Fruit fly (Drosophila melanogaster) whole organism, embryonic: Measurements from ENCODE around the gene CG5674.
A peak's percentile ranks its signal among the peaks of the same experiment; 100 is the strongest.

Experiments
- ATbp ChIP-seq: fragments of 200-800 bp; sonication (Bioruptor generic); optimal IDR thresholded peaks from 2 replicates; lab custom pipeline; 2017; ENCODE audit warnings: missing biosample characterization, mild to moderate bottlenecking, missing genetic modification characterization, missing genetic modification reagents
- CG10267 ChIP-seq: fragments of 200-800 bp; sonication (Bioruptor generic); optimal IDR thresholded peaks from 2 replicates; lab custom pipeline; 2018; ENCODE audit warnings: missing biosample characterization, mild to moderate bottlenecking, missing genetic modification characterization, moderate library complexity
- CG10274 ChIP-seq: fragments of 200-800 bp; sonication (Bioruptor generic); optimal IDR thresholded peaks from 3 replicates; lab custom pipeline; 2017; ENCODE audit warnings: missing biosample characterization, mild to moderate bottlenecking, missing genetic modification characterization
- CG10959 ChIP-seq: fragments of 200-800 bp; sonication (Bioruptor generic); IDR thresholded peaks from 2 replicates; pipeline ENCODE4 v1.3.6; 2022; ENCODE audit warnings: missing biosample characterization, missing genetic modification characterization
- CG11085 ChIP-seq: fragments of 200-800 bp; sonication (Bioruptor generic); IDR thresholded peaks from 2 replicates; pipeline ENCODE4 v1.3.6; 2022; ENCODE audit warnings: missing biosample characterization, missing genetic modification characterization
- CG11398 ChIP-seq: fragments of 200-800 bp; sonication (Bioruptor generic); optimal IDR thresholded peaks from 2 replicates; lab custom pipeline; 2016; ENCODE audit warnings: missing biosample characterization, missing genetic modification characterization
- CG14050 ChIP-seq: fragments of 200-800 bp; sonication (Bioruptor generic); IDR thresholded peaks from 3 replicates; pipeline ENCODE4 v1.3.6; 2022; ENCODE audit warnings: missing biosample characterization, missing genetic modification characterization
- CG1792 ChIP-seq: fragments of 200-800 bp; sonication (Bioruptor generic); optimal IDR thresholded peaks from 2 replicates; lab custom pipeline; 2016; ENCODE audit warnings: missing biosample characterization, missing genetic modification characterization
- CG18262 ChIP-seq: fragments of 200-800 bp; optimal IDR thresholded peaks from 3 replicates; lab custom pipeline; 2019; ENCODE audit warnings: missing biosample characterization, mild to moderate bottlenecking, missing genetic modification characterization, moderate library complexity
- CG18476 ChIP-seq: fragments of 200-800 bp; sonication (Bioruptor generic); optimal IDR thresholded peaks from 2 replicates; lab custom pipeline; 2016; ENCODE audit warnings: missing biosample characterization, mild to moderate bottlenecking, missing genetic modification characterization
- CG30403 ChIP-seq: fragments of 200-800 bp; sonication (Bioruptor generic); optimal IDR thresholded peaks from 3 replicates; lab custom pipeline; 2016; ENCODE audit warnings: missing biosample characterization, missing genetic modification characterization
- CG31224 ChIP-seq: fragments of 200-800 bp; sonication (Bioruptor generic); IDR thresholded peaks from 2 replicates; pipeline ENCODE4 v1.3.6; 2022; ENCODE audit warnings: missing biosample characterization, missing genetic modification characterization
- CG4360 ChIP-seq: fragments of 200-800 bp; sonication (Bioruptor generic); IDR thresholded peaks from 2 replicates; pipeline ENCODE4 v1.3.6; 2022; ENCODE audit warnings: missing biosample characterization, missing genetic modification characterization
- CG4707 ChIP-seq: fragments of 200-800 bp; sonication (Bioruptor generic); optimal IDR thresholded peaks from 2 replicates; lab custom pipeline; 2018; ENCODE audit warnings: missing biosample characterization, mild to moderate bottlenecking, missing genetic modification characterization, moderate library complexity
- CG6272 ChIP-seq: fragments of 200-800 bp; sonication (Bioruptor generic); IDR thresholded peaks from 2 replicates; pipeline ENCODE4 v1.3.6; 2022; ENCODE audit warnings: missing biosample characterization, missing genetic modification characterization
- CG6765 ChIP-seq: fragments of 200-800 bp; sonication (Bioruptor generic); optimal IDR thresholded peaks from 3 replicates; lab custom pipeline; 2017; ENCODE audit warnings: missing biosample characterization, mild to moderate bottlenecking, missing genetic modification characterization
- CG7357 ChIP-seq: fragments of 200-800 bp; sonication (Bioruptor generic); IDR thresholded peaks from 3 replicates; pipeline ENCODE4 v1.3.6; 2022; ENCODE audit warnings: missing biosample characterization, missing genetic modification characterization
- CG7372 ChIP-seq: fragments of 200-800 bp; sonication (Bioruptor generic); IDR thresholded peaks from 2 replicates; pipeline ENCODE4 v1.3.6; 2022; ENCODE audit warnings: missing biosample characterization, missing genetic modification characterization
- CG7963 ChIP-seq: fragments of 200-800 bp; sonication (Bioruptor generic); IDR thresholded peaks from 3 replicates; pipeline ENCODE4 v1.3.6; 2022; ENCODE audit warnings: missing biosample characterization, missing genetic modification characterization; ENCODE audit not compliant: partially characterized antibody
- CG9727 ChIP-seq: fragments of 200-800 bp; sonication (Bioruptor generic); optimal IDR thresholded peaks from 3 replicates; lab custom pipeline; 2017; ENCODE audit warnings: missing biosample characterization, mild to moderate bottlenecking, missing genetic modification characterization
- CG9817 ChIP-seq: fragments of 200-800 bp; sonication (Bioruptor generic); optimal IDR thresholded peaks from 2 replicates; lab custom pipeline; 2018; ENCODE audit warnings: missing biosample characterization, mild to moderate bottlenecking, missing genetic modification characterization, moderate library complexity
- CTCF ChIP-seq: fragments of 200-800 bp; sonication (Bioruptor generic); optimal IDR thresholded peaks from 2 replicates; lab custom pipeline; 2017; ENCODE audit warnings: missing biosample characterization, mild to moderate bottlenecking, missing genetic modification characterization, moderate library complexity
- Ets65A ChIP-seq: fragments of 200-800 bp; sonication (Bioruptor generic); peaks from one replicate; lab custom pipeline; 2016; ENCODE audit warnings: missing biosample characterization, missing genetic modification characterization
- Ets97D ChIP-seq: fragments of 200-800 bp; sonication (Bioruptor generic); optimal IDR thresholded peaks from 3 replicates; lab custom pipeline; 2016; ENCODE audit warnings: missing biosample characterization, missing genetic modification characterization
- HLHmδ ChIP-seq: fragments of 200-800 bp; sonication (Bioruptor generic); optimal IDR thresholded peaks from 2 replicates; lab custom pipeline; 2018; ENCODE audit warnings: missing biosample characterization, mild to moderate bottlenecking, missing genetic modification characterization, moderate library complexity
- Lhr ChIP-seq: fragments of 200-800 bp; sonication (Bioruptor generic); optimal IDR thresholded peaks from 3 replicates; lab custom pipeline; 2017; ENCODE audit warnings: mild to moderate bottlenecking, missing biosample characterization, missing genetic modification reagents, missing genetic modification characterization
- MESR4 ChIP-seq: fragments of 200-800 bp; sonication (Bioruptor generic); optimal IDR thresholded peaks from 2 replicates; lab custom pipeline; 2018; ENCODE audit warnings: missing biosample characterization, mild to moderate bottlenecking, missing genetic modification characterization, moderate library complexity
- MTF-1 ChIP-seq: fragments of 200-800 bp; sonication (Bioruptor generic); optimal IDR thresholded peaks from 2 replicates; lab custom pipeline; 2018; ENCODE audit warnings: missing biosample characterization, mild to moderate bottlenecking, missing genetic modification characterization, borderline replicate concordance
- Med ChIP-seq: fragments of 200-800 bp; sonication (Bioruptor generic); peaks from one replicate; lab custom pipeline; 2016; ENCODE audit warnings: missing biosample characterization, missing genetic modification characterization, mild to moderate bottlenecking, inconsistent platforms, moderate library complexity
- NC2β ChIP-seq: fragments of 200-800 bp; sonication (Bioruptor generic); optimal IDR thresholded peaks from 2 replicates; lab custom pipeline; 2016; ENCODE audit warnings: missing biosample characterization, missing genetic modification characterization
- Oli ChIP-seq: fragments of 200-800 bp; sonication (Bioruptor generic); optimal IDR thresholded peaks from 2 replicates; lab custom pipeline; 2018; ENCODE audit warnings: missing biosample characterization, mild to moderate bottlenecking, missing genetic modification characterization, moderate library complexity
- PHDP ChIP-seq: fragments of 200-800 bp; sonication (Bioruptor generic); optimal IDR thresholded peaks from 3 replicates; lab custom pipeline; 2018; ENCODE audit warnings: missing biosample characterization, mild to moderate bottlenecking, missing genetic modification characterization, moderate library complexity
- Ravus ChIP-seq: fragments of 200-800 bp; sonication (Bioruptor generic); IDR thresholded peaks from 2 replicates; pipeline ENCODE4 v1.3.6; 2022; ENCODE audit warnings: missing biosample characterization, missing genetic modification characterization
- Rx ChIP-seq: fragments of 200-800 bp; sonication (Bioruptor generic); IDR thresholded peaks from 2 replicates; pipeline ENCODE4 v1.3.6; 2022; ENCODE audit warnings: missing biosample characterization, missing genetic modification characterization
- cad ChIP-seq: fragments of >200 bp; optimal IDR thresholded peaks from 2 replicates; lab custom pipeline; 2017; ENCODE audit warnings: missing biosample characterization, missing genetic modification characterization
- cwo ChIP-seq: fragments of 200-800 bp; sonication (Bioruptor generic); optimal IDR thresholded peaks from 3 replicates; lab custom pipeline; 2017; ENCODE audit warnings: missing biosample characterization, missing genetic modification characterization, mild to moderate bottlenecking, moderate library complexity, missing genetic modification reagents
- en ChIP-seq: fragments of 200-800 bp; sonication (Bioruptor generic); optimal IDR thresholded peaks from 2 replicates; lab custom pipeline; 2016; ENCODE audit warnings: missing biosample characterization, missing genetic modification characterization
- jigr1 ChIP-seq: fragments of 200-800 bp; sonication (Bioruptor generic); IDR thresholded peaks from 3 replicates; pipeline ENCODE4 v1.3.6; 2022; ENCODE audit warnings: missing biosample characterization, missing genetic modification characterization
- kah ChIP-seq: fragments of 200-800 bp; sonication (Bioruptor generic); optimal IDR thresholded peaks from 2 replicates; lab custom pipeline; 2018; ENCODE audit warnings: missing biosample characterization, mild to moderate bottlenecking, missing genetic modification characterization
- kay ChIP-seq: fragments of 200-800 bp; sonication (Bioruptor generic); optimal IDR thresholded peaks from 2 replicates; lab custom pipeline; 2016; ENCODE audit warnings: missing biosample characterization, missing genetic modification characterization
- lbe ChIP-seq: fragments of 200-800 bp; sonication (Bioruptor generic); optimal IDR thresholded peaks from 2 replicates; lab custom pipeline; 2016; ENCODE audit warnings: missing biosample characterization, mild to moderate bottlenecking, missing genetic modification characterization
- lov ChIP-seq, 2 experiments: fragments of 200-800 bp in 1 of 2; fragments of >200 bp in 1 of 2; sonication (Bioruptor generic) in 1 of 2; IDR thresholded peaks in 1 of 2; optimal IDR thresholded peaks in 1 of 2; 2 replicates in 1 of 2; 3 replicates in 1 of 2; pipeline versions ENCODE4 v1.3.6 to Lab custom; 2017 to 2022; ENCODE audit warnings: missing biosample characterization in 1 of 2, missing genetic modification characterization in 1 of 2
- nau ChIP-seq: fragments of 200-800 bp; sonication (Bioruptor generic); optimal IDR thresholded peaks from 3 replicates; lab custom pipeline; 2017; ENCODE audit warnings: missing biosample characterization, mild to moderate bottlenecking, missing genetic modification characterization, missing genetic modification reagents
- pb ChIP-seq: fragments of 200-800 bp; sonication (Bioruptor generic); optimal IDR thresholded peaks from 3 replicates; lab custom pipeline; 2016; ENCODE audit warnings: missing biosample characterization, missing genetic modification characterization
- prd ChIP-seq, 3 experiments: fragments of >200 bp in 2 of 3; fragments of 200-800 bp in 1 of 3; sonication (Bioruptor generic) in 1 of 3; optimal IDR thresholded peaks in 2 of 3; IDR thresholded peaks in 1 of 3; 2 replicates in 2 of 3; 3 replicates in 1 of 3; pipeline versions ENCODE4 v1.3.6 to Lab custom; 2017 to 2022; ENCODE audit warnings: missing biosample characterization in 1 of 3, missing genetic modification characterization in 1 of 3
- stc ChIP-seq: fragments of 200-800 bp; sonication (Bioruptor generic); IDR thresholded peaks from 2 replicates; pipeline ENCODE4 v1.3.6; 2022; ENCODE audit warnings: missing biosample characterization, missing genetic modification characterization
- stwl ChIP-seq: fragments of 200-800 bp; sonication (Bioruptor generic); optimal IDR thresholded peaks from 3 replicates; lab custom pipeline; 2018; ENCODE audit warnings: missing biosample characterization, mild to moderate bottlenecking, missing genetic modification characterization, moderate library complexity
- tin ChIP-seq: fragments of 200-800 bp; sonication (Bioruptor generic); optimal IDR thresholded peaks from 3 replicates; lab custom pipeline; 2016; ENCODE audit warnings: missing biosample characterization, missing genetic modification characterization
- yki ChIP-seq: fragments of >200 bp; optimal IDR thresholded peaks from 3 replicates; lab custom pipeline; 2018
- zen ChIP-seq: fragments of 200-800 bp; sonication (Bioruptor generic); optimal IDR thresholded peaks from 3 replicates; lab custom pipeline; 2018; ENCODE audit warnings: missing biosample characterization, mild to moderate bottlenecking, missing genetic modification characterization, moderate library complexity
- zfh1 ChIP-seq: fragments of 200-800 bp; sonication (Bioruptor generic); IDR thresholded peaks from 3 replicates; pipeline ENCODE4 v1.3.6; 2022; ENCODE audit warnings: missing biosample characterization, missing genetic modification characterization

CG5674 gene

dm6 chr2L:17960214-17960613, 3.0 kb upstream of the CG5674 start (continued):
- TF ChIP-seq pb (GFP tag; lab: Kevin White, UChicago): no peak
- no peak for TF ChIP-seq cwo (GFP tag; lab: Kevin White, UChicago)
- no peak for TF ChIP-seq CG30403 (GFP tag; lab: Kevin White, UChicago)
- TF ChIP-seq CG7963 (GFP tag; lab: Robert Waterston, UW): no peak
- peak; percentile 76 for TF ChIP-seq Ets65A (GFP tag; lab: Kevin White, UChicago)
- TF ChIP-seq tin (GFP tag; lab: Kevin White, UChicago): no peak
- no peak for TF ChIP-seq CG10274 (GFP tag; lab: Kevin White, UChicago)
- TF ChIP-seq Rx (GFP tag; lab: Robert Waterston, UW): 0 out of 2 replicates have a peak, but pooled peaks have one; percentile 23
- no peak for TF ChIP-seq lov (optimal IDR thresholded peaks at IDR 0.05; lab: Kevin White, UChicago)
- 0 out of 3 replicates have a peak, but pooled peaks have one; percentile 57 for TF ChIP-seq lov (GFP tag; IDR thresholded peaks at IDR 0.05; lab: Robert Waterston, UW)
- TF ChIP-seq kah (GFP tag; lab: Kevin White, UChicago): no peak
- TF ChIP-seq Med (GFP tag; lab: Kevin White, UChicago): no peak
- TF ChIP-seq CG14050 (GFP tag; lab: Robert Waterston, UW): no peak
- TF ChIP-seq en (GFP tag; lab: Kevin White, UChicago): no peak
- TF ChIP-seq CG18262 (tag; lab: Kevin White, UChicago): no peak
- no peak for TF ChIP-seq CG10267
- TF ChIP-seq NC2β (GFP tag; lab: Kevin White, UChicago): no peak
- no peak for TF ChIP-seq MESR4
- no peak for TF ChIP-seq CG1792 (GFP tag; lab: Kevin White, UChicago)
- TF ChIP-seq yki: no peak
- 0 out of 2 replicates have a peak, but pooled peaks have one; percentile 17 for TF ChIP-seq CG6272 (GFP tag; lab: Robert Waterston, UW)
- TF ChIP-seq CG4707 (GFP tag; lab: Kevin White, UChicago): no peak
- TF ChIP-seq HLHmδ (GFP tag; lab: Kevin White, UChicago): no peak
- no peak for TF ChIP-seq PHDP (tag; lab: Kevin White, UChicago)
- TF ChIP-seq lbe: no peak
- no peak for TF ChIP-seq Oli (tag; lab: Kevin White, UChicago)
- TF ChIP-seq stwl (tag; lab: Kevin White, UChicago): peak; percentile 39
- no peak for TF ChIP-seq CG7372
- TF ChIP-seq CG11085 (GFP tag; lab: Robert Waterston, UW): no peak
- TF ChIP-seq CG18476 (GFP tag; lab: Kevin White, UChicago): no peak
- TF ChIP-seq Ets97D (GFP tag; lab: Kevin White, UChicago): peak; percentile 69
- no peak for TF ChIP-seq ATbp (GFP tag; lab: Kevin White, UChicago)
- TF ChIP-seq MTF-1 (GFP tag; lab: Kevin White, UChicago): no peak
- TF ChIP-seq nau: no peak
- no peak for TF ChIP-seq CG31224 (GFP tag; lab: Robert Waterston, UW)
- TF ChIP-seq CTCF (GFP tag; lab: Kevin White, UChicago): peak; percentile 83
- TF ChIP-seq CG9817 (tag; lab: Kevin White, UChicago): no peak
- TF ChIP-seq CG6765 (GFP tag; lab: Kevin White, UChicago): no peak
- TF ChIP-seq CG7357 (GFP tag; lab: Robert Waterston, UW): no peak
- TF ChIP-seq kay (GFP tag; lab: Kevin White, UChicago): no peak
- TF ChIP-seq prd (optimal IDR thresholded peaks at IDR 0.05; lab: Kevin White, UChicago): no peak
- TF ChIP-seq prd (GFP tag; IDR thresholded peaks at IDR 0.05; lab: Robert Waterston, UW): peak; percentile 36; the same call in 1 of the 3 replicates
- no peak for TF ChIP-seq CG11398 (GFP tag; lab: Kevin White, UChicago)
- peak; percentile 3 for TF ChIP-seq zen
- no peak for TF ChIP-seq Lhr
- TF ChIP-seq zfh1 (GFP tag; lab: Robert Waterston, UW): 0 out of 3 replicates have a peak, but pooled peaks have one; percentile 28
- no peak for TF ChIP-seq CG4360
- no peak for TF ChIP-seq stc (GFP tag; lab: Robert Waterston, UW)
- TF ChIP-seq CG10959 (GFP tag; lab: Robert Waterston, UW): peak; percentile 32; the same call in 1 of the 2 replicates
- no peak for TF ChIP-seq jigr1 (GFP tag; lab: Robert Waterston, UW)
- TF ChIP-seq Ravus (GFP tag; lab: Robert Waterston, UW): no peak
- no peak for TF ChIP-seq cad
- no peak for TF ChIP-seq CG9727
